Fruit fly (Drosophila melanogaster): Measurements from ENCODE around the gene Spn77Bc.

The Spn77Bc gene

DNA sequence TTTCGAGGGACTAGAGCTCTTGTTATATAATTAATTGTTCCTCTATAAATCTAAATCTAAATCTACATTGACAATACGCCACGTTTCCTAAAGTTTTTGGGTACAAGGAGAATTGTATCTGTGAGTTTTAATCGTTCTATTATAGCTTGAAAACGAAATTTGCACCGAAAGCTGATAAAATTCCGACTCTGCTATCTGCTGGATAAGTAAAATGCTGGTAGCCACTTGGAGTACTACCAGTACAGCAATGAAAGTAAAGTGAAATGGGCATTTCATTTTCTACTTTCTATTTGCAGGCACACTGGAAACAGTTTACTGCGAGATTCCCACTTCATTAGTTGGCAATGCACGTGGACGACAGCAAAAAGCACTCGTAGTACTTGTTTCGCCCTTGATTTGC lies 10.7 kb downstream of the Spn77Bc start, which contains the start of gene CG5618:
TSS of gene CG5618 (plus strand) at position 301 of the 400 bp plus-strand sequence.
- TF ChIP-seq dsf (GFP tag; optimal IDR thresholded peaks at IDR 0.05; ENCODE audit: borderline replicate concordance): no peak
- TF ChIP-seq CG32264 (GFP tag; optimal IDR thresholded peaks at IDR 0.05): no peak
- TF ChIP-seq rgr (GFP tag; optimal IDR thresholded peaks at IDR 0.05): no peak

DNA sequence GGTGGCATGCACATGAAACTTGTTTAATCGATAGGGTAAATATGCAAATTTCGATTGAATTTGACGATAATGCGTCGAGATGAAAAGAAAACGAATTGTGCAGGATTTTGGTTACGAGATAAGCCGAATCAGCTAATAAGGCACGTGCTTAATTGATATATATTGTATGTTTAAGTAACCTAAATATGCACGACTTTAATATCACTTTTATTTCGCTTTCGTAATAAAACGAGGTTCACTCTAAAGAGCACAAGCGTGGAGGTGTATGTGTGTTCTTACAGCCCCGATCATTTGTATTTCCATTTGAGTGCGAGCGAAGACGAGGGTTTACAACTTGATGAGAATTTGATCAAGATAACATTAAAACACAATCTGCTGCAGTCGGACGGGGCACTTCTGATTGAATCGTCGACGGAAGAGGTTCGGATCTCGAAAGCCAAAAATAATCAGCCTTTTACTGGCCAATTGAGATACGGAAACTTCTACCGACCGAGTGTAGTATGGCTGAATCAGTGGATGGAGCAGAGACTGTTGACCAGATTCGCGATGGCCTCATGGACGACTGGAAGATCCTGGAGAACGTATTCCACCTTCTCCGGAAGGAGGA lies 11.4 kb downstream of the Spn77Bc start:
- no peak for TF ChIP-seq Hnf4 (GFP tag; optimal IDR thresholded peaks at IDR 0.05)
- no peak for TF ChIP-seq HLH106 (tag; optimal IDR thresholded peaks at IDR 0.05)
- TF ChIP-seq Rel (GFP tag; optimal IDR thresholded peaks at IDR 0.05): no peak
- peak; percentile 70 for TF ChIP-seq Rel (tag; optimal IDR thresholded peaks at IDR 0.05)
- TF ChIP-seq brk (GFP tag; optimal IDR thresholded peaks at IDR 0.05): no peak
- TF ChIP-seq Dfd (GFP tag; optimal IDR thresholded peaks at IDR 0.05): no peak
- TF ChIP-seq rgr (GFP tag; optimal IDR thresholded peaks at IDR 0.05): peak; percentile 13
- peak; percentile 57 for TF ChIP-seq fru (GFP tag; optimal IDR thresholded peaks at IDR 0.05)
- peak; percentile 15 for TF ChIP-seq OdsH (GFP tag; optimal IDR thresholded peaks at IDR 0.05)
- no peak for TF ChIP-seq pan (optimal IDR thresholded peaks at IDR 0.05)
- TF ChIP-seq Hr83 (GFP tag; optimal IDR thresholded peaks at IDR 0.05; ENCODE audit: poor library complexity, severe bottlenecking): peak; percentile 10
- no peak for TF ChIP-seq dl (GFP tag; optimal IDR thresholded peaks at IDR 0.05; ENCODE audit: insufficient read depth in 1 of 2, partially characterized antibody in 2 of 2)
- TF ChIP-seq psq (GFP tag; optimal IDR thresholded peaks at IDR 0.05): peak; percentile 12
- no peak for TF ChIP-seq sv (GFP tag; optimal IDR thresholded peaks at IDR 0.05)
- no peak for TF ChIP-seq CrebA (GFP tag; optimal IDR thresholded peaks at IDR 0.05; ENCODE audit: borderline replicate concordance)
- TF ChIP-seq ey (GFP tag; optimal IDR thresholded peaks at IDR 0.05): peak; percentile 51
- TF ChIP-seq Dif (GFP tag; optimal IDR thresholded peaks at IDR 0.05; ENCODE audit: partially characterized antibody): no peak
- peak; percentile 42 for TF ChIP-seq h (GFP tag; optimal IDR thresholded peaks at IDR 0.05)
- no peak for TF ChIP-seq Sp1 (GFP tag; optimal IDR thresholded peaks at IDR 0.05)

DNA sequence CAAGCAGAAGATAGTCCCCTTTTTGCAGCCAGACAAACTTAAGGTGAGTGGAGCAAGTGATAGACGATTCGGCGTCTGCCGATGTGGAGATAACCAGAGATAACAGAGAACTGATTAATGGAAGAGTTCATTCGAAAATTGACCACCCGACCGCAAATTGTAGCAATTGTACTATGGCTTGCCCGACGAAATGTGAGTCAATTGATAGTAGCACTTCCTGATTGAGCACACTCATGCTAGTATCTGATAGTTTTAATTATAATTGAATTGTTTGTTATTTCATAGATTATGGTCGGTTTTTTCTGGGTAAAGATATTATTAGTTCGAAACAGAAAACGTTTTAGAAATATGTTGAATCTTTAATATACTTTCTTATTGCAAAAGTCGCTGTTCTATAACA lies 11.9 kb downstream of the Spn77Bc start:
- TF ChIP-seq lola (GFP tag; optimal IDR thresholded peaks at IDR 0.05) (no peak), Hr83 (GFP tag; optimal IDR thresholded peaks at IDR 0.05; ENCODE audit: poor library complexity, severe bottlenecking) (no peak)

DNA sequence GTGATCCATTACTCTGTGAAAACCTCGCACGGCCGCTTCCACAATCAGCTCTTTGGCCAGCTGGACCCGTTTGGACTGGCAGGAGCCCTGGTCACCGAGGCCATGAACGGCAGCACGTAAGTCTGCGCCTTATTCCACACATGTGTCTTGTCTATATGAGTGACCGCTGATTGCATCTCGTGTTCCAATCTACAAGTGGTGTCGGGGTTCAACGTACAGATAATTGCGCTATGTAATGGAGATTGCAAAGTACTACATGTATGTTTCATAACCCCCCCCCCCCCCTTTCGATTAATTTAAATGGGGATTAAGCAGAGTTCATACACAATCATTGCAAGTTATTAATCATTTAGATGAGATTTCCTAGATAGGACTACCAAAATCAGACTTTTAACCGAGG lies 12.4 kb downstream of the Spn77Bc start:
- TF ChIP-seq brk (GFP tag; optimal IDR thresholded peaks at IDR 0.05) (no peak), Rel (GFP tag; optimal IDR thresholded peaks at IDR 0.05) (no peak), Rel (tag; optimal IDR thresholded peaks at IDR 0.05) (peak; percentile 2)

DNA sequence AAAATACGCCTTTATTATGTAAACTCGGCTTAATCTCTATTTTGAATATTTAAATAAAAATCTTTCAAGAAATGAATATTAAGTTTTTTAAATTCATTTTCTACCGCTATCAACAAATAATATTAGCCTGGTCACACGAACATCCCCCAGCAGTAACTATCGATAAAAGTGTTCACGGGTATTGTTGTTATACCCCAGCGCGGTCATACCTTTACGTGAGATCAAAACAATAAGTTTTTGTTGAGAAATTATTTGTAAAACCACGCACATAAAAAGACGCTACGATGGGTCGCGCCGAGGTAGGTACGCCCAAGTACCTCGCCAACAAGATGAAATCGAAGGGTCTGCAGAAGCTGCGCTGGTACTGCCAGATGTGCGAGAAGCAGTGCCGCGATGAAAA lies 14.2 kb downstream of the Spn77Bc start, which contains the start of gene kin17:
TSS of gene kin17 (plus strand) at position 195 of the 400 bp plus-strand sequence.
- TF ChIP-seq Vsx2 (GFP tag; optimal IDR thresholded peaks at IDR 0.05; ENCODE audit: partially characterized antibody) (peak; percentile 75), Rel (GFP tag; optimal IDR thresholded peaks at IDR 0.05) (no peak), Rel (tag; optimal IDR thresholded peaks at IDR 0.05) (peak; percentile 12), CG9705 (GFP tag; optimal IDR thresholded peaks at IDR 0.05) (no peak), lola (GFP tag; optimal IDR thresholded peaks at IDR 0.05) (no peak)

DNA sequence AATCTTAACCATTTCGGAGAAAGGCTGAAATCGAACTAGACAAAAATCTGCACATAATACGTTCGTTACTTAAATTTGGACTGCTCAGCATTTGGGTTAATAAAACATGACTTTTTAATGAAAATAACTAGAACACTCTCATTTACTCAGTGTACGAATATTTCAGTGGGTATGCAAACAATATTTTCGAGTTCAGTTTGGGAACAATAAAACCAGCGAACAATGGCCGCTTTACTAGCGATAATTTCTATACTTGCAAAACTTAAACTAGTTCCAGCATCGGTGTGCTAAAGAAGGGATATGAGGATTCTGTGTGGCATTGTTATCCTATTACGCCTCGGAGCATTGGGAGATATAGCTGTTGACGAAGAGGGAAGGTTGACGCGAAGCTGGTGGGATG lies 15.8 kb downstream of the Spn77Bc start, which contains the start of gene CG5665:
TSS of gene CG5665 (plus strand) at position 301 of the 400 bp plus-strand sequence.
- TF ChIP-seq Jra (GFP tag; optimal IDR thresholded peaks at IDR 0.05) (no peak), usp (GFP tag; optimal IDR thresholded peaks at IDR 0.05) (no peak), woc (GFP tag; optimal IDR thresholded peaks at IDR 0.05) (no peak), br (GFP tag; optimal IDR thresholded peaks at IDR 0.05) (no peak), Hr83 (GFP tag; optimal IDR thresholded peaks at IDR 0.05; ENCODE audit: poor library complexity, severe bottlenecking) (no peak), sage (GFP tag; optimal IDR thresholded peaks at IDR 0.05) (no peak), tai (GFP tag; optimal IDR thresholded peaks at IDR 0.05) (no peak), pan (optimal IDR thresholded peaks at IDR 0.05) (no peak), Sp1 (GFP tag; optimal IDR thresholded peaks at IDR 0.05) (no peak)

Data from whole organism, wandering third instar larva.